Worm (Caenorhabditis elegans): ENCODE data around the gene F55C9.14.

ce11 chrV:19320385-19320784 lies 21.0 kb downstream of the F55C9.14 start, which contains the start of gene sdz-6:
- TF ChIP-seq nhr-23 (tag; optimal IDR thresholded peaks at IDR 0.05) (no peak), peb-1 (tag; optimal IDR thresholded peaks at IDR 0.05) (no peak), aly-2 (tag; optimal IDR thresholded peaks at IDR 0.05) (no peak), nhr-77 (tag; optimal IDR thresholded peaks at IDR 0.05) (no peak), ceh-16 (tag; optimal IDR thresholded peaks at IDR 0.05) (no peak), blmp-1 (tag; optimal IDR thresholded peaks at IDR 0.05; ENCODE audit: insufficient read depth) (no peak), elt-3 (tag; optimal IDR thresholded peaks at IDR 0.05) (no peak)

Measured in whole organism, L2 larva.